Fruit fly (Drosophila melanogaster): ENCODE data around the gene Pex5.
A peak's percentile ranks its signal among the peaks of the same experiment; 100 is the strongest.

Pex5 gene

dm6 chrX:1901605-1902136 lies 32.8 kb upstream of the Pex5 start, which contains the start of gene Ldaf1:
Gene Ldaf1, minus strand, starts transcription at chrX:1901911.
- TF ChIP-seq EcR (GFP tag; optimal IDR thresholded peaks at IDR 0.05) (peak; percentile 39), CG34367 (tag; optimal IDR thresholded peaks at IDR 0.05) (no peak), CG4496 (GFP tag; IDR thresholded peaks at IDR 0.05) (no peak)

dm6 chrX:1900123-1900818 lies 31.4 kb upstream of the Pex5 start, which contains the start of gene arm:
Gene arm, minus strand, starts transcription at chrX:1900646.
- peak; percentile 12 for TF ChIP-seq CG8159 (tag; optimal IDR thresholded peaks at IDR 0.05)
- TF ChIP-seq Snoo (tag; optimal IDR thresholded peaks at IDR 0.05) = no peak
- TF ChIP-seq Pif1B (GFP tag; optimal IDR thresholded peaks at IDR 0.05) = no peak
- no peak for TF ChIP-seq CG12605 (GFP tag; IDR thresholded peaks at IDR 0.05)
- no peak for TF ChIP-seq CG15710 (tag; optimal IDR thresholded peaks at IDR 0.05)
- TF ChIP-seq CG4496 (GFP tag; IDR thresholded peaks at IDR 0.05) = no peak
- no peak for TF ChIP-seq Pif1A (GFP tag; optimal IDR thresholded peaks at IDR 0.05)
- TF ChIP-seq CG17806 (tag; optimal IDR thresholded peaks at IDR 0.05) = no peak

DNA sequence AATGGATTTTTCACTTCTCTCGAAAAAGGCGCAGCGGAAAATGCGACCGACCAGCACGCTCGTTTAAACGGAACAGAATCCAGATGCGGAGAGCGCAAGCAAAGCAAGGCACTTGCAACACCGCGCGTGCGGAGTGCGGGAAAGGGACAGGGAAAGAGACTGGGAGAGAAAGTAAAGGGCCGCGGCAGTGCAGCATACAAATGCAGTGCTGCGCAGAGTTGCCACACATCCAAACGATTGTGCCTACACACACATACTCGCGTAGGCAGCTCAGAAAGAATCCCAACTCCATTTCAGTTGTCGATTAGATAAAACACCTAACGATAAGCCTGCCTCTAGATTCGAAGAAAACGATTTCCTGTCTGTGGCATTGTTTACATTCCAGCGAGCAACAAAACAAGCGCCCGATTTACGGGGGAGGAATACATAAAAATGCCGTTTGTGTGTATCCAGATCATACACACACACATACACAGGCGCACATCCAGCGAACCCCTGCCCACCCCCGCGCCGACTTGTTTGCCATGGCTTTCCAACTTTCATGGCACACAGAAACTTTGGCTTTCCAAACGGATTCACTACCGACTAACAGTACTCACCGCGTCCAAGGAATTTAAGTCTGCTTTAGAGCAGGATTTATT lies 30.7 kb upstream of the Pex5 start:
- TF ChIP-seq CG34367 (tag; optimal IDR thresholded peaks at IDR 0.05) (no peak), CG17806 (tag; optimal IDR thresholded peaks at IDR 0.05) (no peak), CG8301 (tag; optimal IDR thresholded peaks at IDR 0.05) (no peak), CG13204 (GFP tag; optimal IDR thresholded peaks at IDR 0.05) (peak; percentile 62), CG4496 (GFP tag; IDR thresholded peaks at IDR 0.05) (no peak), CG9948 (tag; optimal IDR thresholded peaks at IDR 0.05) (no peak), Snoo (tag; optimal IDR thresholded peaks at IDR 0.05) (no peak), rn (GFP tag; IDR thresholded peaks at IDR 0.05) (no peak), CG15710 (tag; optimal IDR thresholded peaks at IDR 0.05) (no peak), CG8159 (tag; optimal IDR thresholded peaks at IDR 0.05) (no peak), EcR (GFP tag; optimal IDR thresholded peaks at IDR 0.05) (no peak), CG32121 (GFP tag; IDR thresholded peaks at IDR 0.05) (no peak), Pif1B (GFP tag; optimal IDR thresholded peaks at IDR 0.05) (peak; percentile 31), gl (tag; optimal IDR thresholded peaks at IDR 0.05) (no peak), Ets98B (GFP tag; IDR thresholded peaks at IDR 0.05) (peak; percentile 21; the same call in 1 of the 2 replicates), CG12605 (GFP tag; IDR thresholded peaks at IDR 0.05) (no peak), CG10348 (GFP tag; IDR thresholded peaks at IDR 0.05) (no peak), Pif1A (GFP tag; optimal IDR thresholded peaks at IDR 0.05) (no peak), D1 (tag; optimal IDR thresholded peaks at IDR 0.05) (no peak), fd96Ca (GFP tag; IDR thresholded peaks at IDR 0.05) (no peak), CG14655 (GFP tag; optimal IDR thresholded peaks at IDR 0.05) (no peak)

DNA sequence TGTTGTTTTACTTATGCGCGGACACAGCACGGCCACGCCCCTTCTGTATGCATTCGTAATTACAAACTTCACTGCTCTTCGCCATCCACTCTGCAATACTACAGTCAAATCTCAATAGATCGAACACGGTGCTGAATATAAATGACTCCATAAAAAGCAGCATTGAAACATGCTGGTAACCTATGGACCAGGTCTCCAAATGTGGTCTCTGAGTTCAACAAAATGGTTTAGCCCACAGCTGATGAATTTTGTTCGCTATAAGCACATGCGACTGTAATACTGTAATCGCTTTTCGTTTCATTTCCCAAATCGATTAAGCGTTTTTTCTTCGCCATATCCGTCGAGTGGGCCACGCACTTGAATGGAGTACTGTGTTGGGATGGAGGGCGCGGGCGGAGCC lies 28.5 kb upstream of the Pex5 start:
- TF ChIP-seq CG13204 (GFP tag; optimal IDR thresholded peaks at IDR 0.05) = no peak
- TF ChIP-seq Pif1A (GFP tag; optimal IDR thresholded peaks at IDR 0.05) = no peak
- peak; percentile 39 for TF ChIP-seq CG17806 (tag; optimal IDR thresholded peaks at IDR 0.05)
- TF ChIP-seq CG32121 (GFP tag; IDR thresholded peaks at IDR 0.05) = peak; percentile 27; the same call in 1 of the 2 replicates
- TF ChIP-seq CG34367 (tag; optimal IDR thresholded peaks at IDR 0.05) = peak; percentile 16
- TF ChIP-seq D1 (tag; optimal IDR thresholded peaks at IDR 0.05) = no peak
- peak; percentile 58 for TF ChIP-seq CG8159 (tag; optimal IDR thresholded peaks at IDR 0.05)
- peak; percentile 48 for TF ChIP-seq Snoo (tag; optimal IDR thresholded peaks at IDR 0.05)
- TF ChIP-seq gl (tag; optimal IDR thresholded peaks at IDR 0.05) = peak; percentile 16
- TF ChIP-seq CG10348 (GFP tag; IDR thresholded peaks at IDR 0.05) = no peak
- TF ChIP-seq CG8301 (tag; optimal IDR thresholded peaks at IDR 0.05) = peak; percentile 30
- no peak for TF ChIP-seq CG14655 (GFP tag; optimal IDR thresholded peaks at IDR 0.05)
- TF ChIP-seq CG9948 (tag; optimal IDR thresholded peaks at IDR 0.05) = peak; percentile 33
- TF ChIP-seq EcR (GFP tag; optimal IDR thresholded peaks at IDR 0.05) = no peak
- no peak for TF ChIP-seq CG12605 (GFP tag; IDR thresholded peaks at IDR 0.05)
- TF ChIP-seq fd96Ca (GFP tag; IDR thresholded peaks at IDR 0.05) = peak; percentile 60; the same call in 1 of the 3 replicates
- no peak for TF ChIP-seq rn (GFP tag; IDR thresholded peaks at IDR 0.05)
- peak; percentile 48; the same call in 1 of the 2 replicates for TF ChIP-seq Ets98B (GFP tag; IDR thresholded peaks at IDR 0.05)
- peak; percentile 73; the same call in 2 of the 3 replicates for TF ChIP-seq CG4496 (GFP tag; IDR thresholded peaks at IDR 0.05)
- TF ChIP-seq Pif1B (GFP tag; optimal IDR thresholded peaks at IDR 0.05) = no peak
- peak; percentile 66 for TF ChIP-seq CG15710 (tag; optimal IDR thresholded peaks at IDR 0.05)

DNA sequence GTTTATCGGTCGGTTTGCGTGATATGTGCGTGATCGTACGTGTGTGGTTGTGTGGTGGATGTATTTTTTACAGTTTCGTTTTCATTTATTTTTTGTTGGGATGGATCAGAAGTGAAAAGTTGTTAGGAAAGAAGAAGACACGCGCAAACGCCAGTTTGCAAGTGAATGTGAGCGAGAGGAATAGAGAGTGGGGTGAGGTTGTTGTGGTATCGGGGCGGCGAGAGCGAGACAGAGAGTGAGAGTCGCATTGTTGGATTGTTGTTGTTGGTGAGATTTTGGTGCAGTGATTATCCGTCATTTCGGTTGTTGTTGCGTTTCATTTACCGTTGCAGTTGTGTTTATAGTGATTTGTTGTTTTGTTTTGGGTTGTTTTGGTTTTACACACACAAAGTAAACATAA lies 24.7 kb upstream of the Pex5 start:
- TF ChIP-seq CG12605 (GFP tag; IDR thresholded peaks at IDR 0.05) = no peak
- TF ChIP-seq EcR (GFP tag; optimal IDR thresholded peaks at IDR 0.05) = no peak
- no peak for TF ChIP-seq CG17806 (tag; optimal IDR thresholded peaks at IDR 0.05)
- TF ChIP-seq CG8301 (tag; optimal IDR thresholded peaks at IDR 0.05) = no peak
- no peak for TF ChIP-seq Snoo (tag; optimal IDR thresholded peaks at IDR 0.05)
- no peak for TF ChIP-seq fd96Ca (GFP tag; IDR thresholded peaks at IDR 0.05)
- no peak for TF ChIP-seq CG14655 (GFP tag; optimal IDR thresholded peaks at IDR 0.05)
- no peak for TF ChIP-seq D1 (tag; optimal IDR thresholded peaks at IDR 0.05)
- TF ChIP-seq CG8159 (tag; optimal IDR thresholded peaks at IDR 0.05) = no peak
- no peak for TF ChIP-seq Pif1B (GFP tag; optimal IDR thresholded peaks at IDR 0.05)
- TF ChIP-seq CG10348 (GFP tag; IDR thresholded peaks at IDR 0.05) = no peak
- TF ChIP-seq CG4496 (GFP tag; IDR thresholded peaks at IDR 0.05) = no peak
- TF ChIP-seq Pif1A (GFP tag; optimal IDR thresholded peaks at IDR 0.05) = no peak
- no peak for TF ChIP-seq Ets98B (GFP tag; IDR thresholded peaks at IDR 0.05)
- no peak for TF ChIP-seq CG32121 (GFP tag; IDR thresholded peaks at IDR 0.05)
- no peak for TF ChIP-seq CG15710 (tag; optimal IDR thresholded peaks at IDR 0.05)
- no peak for TF ChIP-seq CG9948 (tag; optimal IDR thresholded peaks at IDR 0.05)
- TF ChIP-seq CG34367 (tag; optimal IDR thresholded peaks at IDR 0.05) = no peak
- no peak for TF ChIP-seq rn (GFP tag; IDR thresholded peaks at IDR 0.05)
- TF ChIP-seq gl (tag; optimal IDR thresholded peaks at IDR 0.05) = no peak
